Fruit fly (Drosophila melanogaster) Kc167 (cell line): ENCODE data around the gene CG11380.
A peak's percentile ranks its signal among the peaks of the same experiment; 100 is the strongest.

Experiments
- Myc ChIP-seq: fragments of >200 bp; optimal IDR thresholded peaks from 2 replicates; lab custom pipeline; 2017; ENCODE audit warnings: missing external identifiers
- Sin3A ChIP-seq: fragments of >200 bp; optimal IDR thresholded peaks from 2 replicates; lab custom pipeline; 2018; ENCODE audit warnings: missing external identifiers
- h ChIP-seq: fragments of >200 bp; optimal IDR thresholded peaks from 3 replicates; lab custom pipeline; 2018; ENCODE audit warnings: missing external identifiers
- psq ChIP-seq: fragments of >200 bp; optimal IDR thresholded peaks from 2 replicates; lab custom pipeline; 2017; ENCODE audit warnings: missing external identifiers
- ttk ChIP-seq: sonication (Bioruptor generic); optimal IDR thresholded peaks from 2 replicates; lab custom pipeline; 2017; ENCODE audit warnings: missing external identifiers

- TF ChIP-seq psq (lab: Kevin White, UChicago) (peak; percentile 24), Myc (lab: Kevin White, UChicago) (no peak), h (lab: Kevin White, UChicago) (no peak), ttk (no peak), Sin3A (lab: Kevin White, UChicago) (no peak)
Measured at dm6 chrX:1236475-1236874, 45.4 kb downstream of the CG11380 start, which contains the start of gene CG3638.
